Fruit fly (Drosophila melanogaster): ENCODE data around the gene zen.
A peak's percentile ranks its signal among the peaks of the same experiment; 100 is the strongest.

zen gene

dm6 chr3R:6708858-6709257 lies 45.1 kb downstream of the zen start:
- TF ChIP-seq D1 (tag; optimal IDR thresholded peaks at IDR 0.05): peak; percentile 67
- no peak for TF ChIP-seq rn (GFP tag; IDR thresholded peaks at IDR 0.05)

dm6 chr3R:6706327-6706726 lies 47.7 kb downstream of the zen start:
- no peak for TF ChIP-seq CG13204 (GFP tag; optimal IDR thresholded peaks at IDR 0.05)
- peak; percentile 64 for TF ChIP-seq D1 (tag; optimal IDR thresholded peaks at IDR 0.05)
- TF ChIP-seq Ets98B (GFP tag; IDR thresholded peaks at IDR 0.05): no peak
- no peak for TF ChIP-seq CG12605 (GFP tag; IDR thresholded peaks at IDR 0.05)

DNA sequence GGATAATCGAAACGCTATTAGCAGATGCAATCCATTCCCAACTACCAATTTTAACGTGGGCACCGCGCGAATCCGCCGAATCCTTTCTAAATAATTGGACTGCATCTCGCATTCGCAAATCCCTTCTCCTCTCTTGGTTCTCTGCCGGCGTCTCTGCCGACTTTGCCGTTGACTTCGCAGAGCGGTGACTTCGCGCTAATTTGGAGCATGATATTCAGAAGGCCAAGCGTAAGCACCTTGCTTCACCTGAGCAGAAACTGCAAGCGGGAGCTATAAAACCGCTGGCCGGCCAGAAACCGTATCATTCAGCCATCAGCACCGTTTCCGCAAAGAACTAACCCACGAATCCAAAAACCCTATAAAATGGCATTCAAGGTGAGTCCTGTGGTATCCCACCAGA lies 50.2 kb downstream of the zen start, which contains the start of gene Ccp84Aa:
Gene Ccp84Aa, plus strand, starts transcription at position 301 of the 400 bp plus-strand sequence.
- TF ChIP-seq CG10348 (GFP tag; IDR thresholded peaks at IDR 0.05) (no peak), CG9948 (tag; optimal IDR thresholded peaks at IDR 0.05) (no peak), CG8301 (tag; optimal IDR thresholded peaks at IDR 0.05) (no peak), Ets98B (GFP tag; IDR thresholded peaks at IDR 0.05) (no peak), CG4496 (GFP tag; IDR thresholded peaks at IDR 0.05) (no peak), Snoo (tag; optimal IDR thresholded peaks at IDR 0.05) (no peak), CG32121 (GFP tag; IDR thresholded peaks at IDR 0.05) (no peak), CG14655 (GFP tag; optimal IDR thresholded peaks at IDR 0.05) (no peak), D1 (tag; optimal IDR thresholded peaks at IDR 0.05) (no peak), CG8159 (tag; optimal IDR thresholded peaks at IDR 0.05) (no peak), rn (GFP tag; IDR thresholded peaks at IDR 0.05) (no peak), CG17806 (tag; optimal IDR thresholded peaks at IDR 0.05) (no peak), gl (tag; optimal IDR thresholded peaks at IDR 0.05) (no peak), CG15710 (tag; optimal IDR thresholded peaks at IDR 0.05) (no peak), EcR (GFP tag; optimal IDR thresholded peaks at IDR 0.05) (no peak), Pif1B (GFP tag; optimal IDR thresholded peaks at IDR 0.05) (no peak), fd96Ca (GFP tag; IDR thresholded peaks at IDR 0.05) (no peak), CG13204 (GFP tag; optimal IDR thresholded peaks at IDR 0.05) (no peak), CG34367 (tag; optimal IDR thresholded peaks at IDR 0.05) (no peak), CG12605 (GFP tag; IDR thresholded peaks at IDR 0.05) (no peak)
